Worm (Caenorhabditis elegans): Measurements from ENCODE around the gene F35C11.5.

The F35C11.5 gene

DNA sequence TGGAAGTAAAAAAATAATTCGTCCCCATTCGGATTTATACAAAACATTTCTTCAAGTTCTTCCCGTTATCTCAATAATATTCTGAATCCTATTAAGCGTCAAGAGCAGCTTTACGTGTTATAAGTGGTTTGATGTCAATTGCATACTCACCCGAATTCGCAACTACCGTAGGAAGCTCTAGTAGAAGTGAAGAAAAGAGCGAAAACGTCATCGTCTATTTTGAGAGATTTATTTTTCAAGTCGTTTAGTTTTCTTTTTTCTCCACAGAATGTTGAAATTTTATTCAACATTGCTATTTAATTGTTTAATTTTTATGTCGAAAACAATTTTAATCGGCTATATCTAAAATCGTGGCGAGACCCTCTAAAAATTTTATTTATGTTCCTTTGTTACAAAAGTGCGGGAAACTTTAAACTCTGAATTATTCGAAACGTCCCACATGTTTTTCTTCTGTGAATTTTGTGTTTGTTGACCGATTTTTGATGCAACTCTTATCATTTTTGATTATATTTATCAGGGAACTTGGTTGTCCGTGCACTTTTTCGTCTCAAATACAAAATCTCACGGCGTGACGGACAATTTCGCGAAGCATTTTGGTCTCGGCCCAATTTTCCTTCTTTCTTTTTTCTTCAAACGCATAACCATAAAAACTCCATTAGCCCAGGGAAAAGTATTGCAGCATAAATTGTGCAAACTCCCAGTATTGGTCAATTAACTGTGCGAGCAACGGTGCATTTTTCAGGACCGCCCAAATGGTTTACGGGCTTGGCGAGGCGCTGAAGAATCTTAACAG lies 16.5 kb downstream of the F35C11.5 start, which contains the start of gene tdc-1:
tdc-1 (plus strand) TSS at position 743 of the 793 bp plus-strand sequence.
- TF ChIP-seq hlh-15 (tag; optimal IDR thresholded peaks at IDR 0.05), result no peak
- peak; percentile 3 for TF ChIP-seq elt-2 (tag; optimal IDR thresholded peaks at IDR 0.05)

DNA sequence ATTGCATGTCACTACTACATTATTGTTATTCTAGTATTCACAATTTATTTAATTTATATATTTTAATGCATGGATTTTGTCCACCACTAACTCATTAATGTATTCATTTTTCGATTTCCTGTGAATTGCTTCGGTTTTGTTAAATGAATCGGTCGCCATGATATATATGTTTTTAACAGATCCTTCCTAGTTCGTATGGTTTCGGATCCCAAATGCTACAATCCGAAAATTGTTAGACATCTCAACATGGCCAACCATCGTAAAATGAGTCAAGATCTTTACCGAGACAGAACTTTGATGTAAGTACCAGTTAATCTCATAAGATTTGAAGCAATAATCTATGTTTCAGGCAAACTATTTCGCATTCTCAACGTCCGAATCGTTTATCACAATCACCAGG lies 19.5 kb downstream of the F35C11.5 start:
- TF ChIP-seq pax-1 (tag; optimal IDR thresholded peaks at IDR 0.05) (no peak), ceh-14 (tag; optimal IDR thresholded peaks at IDR 0.05) (no peak), F13H6.1 (tag; optimal IDR thresholded peaks at IDR 0.05) (no peak), ztf-16 (tag; optimal IDR thresholded peaks at IDR 0.05) (no peak), ceh-9 (tag; optimal IDR thresholded peaks at IDR 0.05) (no peak), ets-4 (tag; optimal IDR thresholded peaks at IDR 0.05) (no peak), T23F11.4 (GFP tag; optimal IDR thresholded peaks at IDR 0.05) (no peak), pag-3 (tag; optimal IDR thresholded peaks at IDR 0.05; ENCODE audit: borderline replicate concordance) (no peak), pha-2 (tag; optimal IDR thresholded peaks at IDR 0.05) (no peak), sdc-2 (tag; optimal IDR thresholded peaks at IDR 0.05) (no peak), ceh-22 (tag; optimal IDR thresholded peaks at IDR 0.05) (no peak), tbx-7 (tag; optimal IDR thresholded peaks at IDR 0.05) (no peak), odd-2 (tag; optimal IDR thresholded peaks at IDR 0.05) (no peak), ceh-48 (tag; optimal IDR thresholded peaks at IDR 0.05) (no peak), ceh-2 (tag; optimal IDR thresholded peaks at IDR 0.05) (no peak)

DNA sequence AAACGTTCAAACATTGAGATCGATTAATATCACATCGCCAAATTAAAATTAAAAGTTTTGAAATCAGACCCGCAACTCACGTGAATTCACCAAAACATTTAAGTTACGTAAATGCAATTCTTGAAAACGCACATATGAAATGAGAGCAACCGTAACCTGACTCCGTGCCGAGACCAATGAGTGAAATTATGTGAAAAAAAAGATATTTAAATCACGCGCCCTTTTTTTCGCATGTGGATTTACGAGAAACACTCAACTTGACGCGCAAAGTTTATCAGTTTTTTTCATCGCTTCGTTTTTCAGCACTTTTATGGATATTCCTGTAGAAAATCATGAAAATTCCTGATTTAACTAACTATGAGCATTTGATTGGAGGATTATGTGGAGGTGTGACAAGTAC lies 22.5 kb downstream of the F35C11.5 start, which contains the start of the genes gei-14 and slc-25A32:
gei-14 (minus strand) TSS at position 175 of the 400 bp plus-strand sequence.
slc-25A32 (plus strand) TSS at position 242 of the 400 bp plus-strand sequence.
- TF ChIP-seq hlh-6 (tag; optimal IDR thresholded peaks at IDR 0.05), result no peak
- TF ChIP-seq ztf-16 (tag; optimal IDR thresholded peaks at IDR 0.05), result no peak
- no peak for TF ChIP-seq unc-3 (GFP tag; conservative IDR thresholded peaks at IDR 0.05)
- TF ChIP-seq unc-3 (tag; optimal IDR thresholded peaks at IDR 0.05), result no peak
- no peak for TF ChIP-seq mec-3 (tag; optimal IDR thresholded peaks at IDR 0.05; ENCODE audit: borderline replicate concordance)
- TF ChIP-seq elt-2 (tag; optimal IDR thresholded peaks at IDR 0.05), result peak; percentile 6
- peak; percentile 17 for TF ChIP-seq hlh-30 (tag; optimal IDR thresholded peaks at IDR 0.05; ENCODE audit: insufficient read depth)
- peak; percentile 6 for TF ChIP-seq nfya-1 (tag; optimal IDR thresholded peaks at IDR 0.05)
- no peak for TF ChIP-seq fkh-6 (tag; optimal IDR thresholded peaks at IDR 0.05)
- no peak for TF ChIP-seq pax-1 (tag; optimal IDR thresholded peaks at IDR 0.05)
- TF ChIP-seq odd-2 (tag; optimal IDR thresholded peaks at IDR 0.05), result no peak
- TF ChIP-seq ceh-6 (GFP tag; optimal IDR thresholded peaks at IDR 0.05), result no peak
- TF ChIP-seq dve-1 (tag; optimal IDR thresholded peaks at IDR 0.05), result no peak

DNA sequence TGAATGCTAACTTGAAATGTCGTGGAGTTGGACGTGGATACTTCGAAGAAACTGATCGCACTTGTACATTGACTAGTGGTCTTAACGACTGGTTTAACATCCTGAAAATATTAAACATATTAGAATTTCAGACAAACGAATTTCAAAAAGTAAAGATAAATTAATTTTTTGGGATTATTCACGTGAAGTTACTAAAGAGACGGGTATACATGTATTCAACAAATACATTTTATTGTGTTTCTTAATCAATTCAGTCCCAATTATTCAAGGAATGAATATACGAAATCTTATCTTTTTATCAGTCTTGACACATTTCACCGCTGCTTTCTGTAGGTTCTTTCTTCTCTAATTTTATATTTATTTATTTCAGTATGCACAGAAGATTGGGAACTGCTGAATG lies 24.9 kb downstream of the F35C11.5 start, which contains the start of the genes mrpl-10 and clec-142:
mrpl-10 (minus strand) TSS at position 101 of the 400 bp plus-strand sequence.
clec-142 (plus strand) TSS at position 264 of the 400 bp plus-strand sequence.
- TF ChIP-seq hlh-30 (tag; optimal IDR thresholded peaks at IDR 0.05; ENCODE audit: insufficient read depth), result no peak
- TF ChIP-seq nhr-232 (tag; optimal IDR thresholded peaks at IDR 0.05), result no peak
- no peak for TF ChIP-seq ceh-2 (tag; optimal IDR thresholded peaks at IDR 0.05)
- TF ChIP-seq unc-55 (GFP tag; optimal IDR thresholded peaks at IDR 0.05), result no peak
- TF ChIP-seq ets-4 (tag; optimal IDR thresholded peaks at IDR 0.05), result no peak
- no peak for TF ChIP-seq nhr-11 (tag; optimal IDR thresholded peaks at IDR 0.05)
- TF ChIP-seq rnt-1 (tag; optimal IDR thresholded peaks at IDR 0.05), result no peak

DNA sequence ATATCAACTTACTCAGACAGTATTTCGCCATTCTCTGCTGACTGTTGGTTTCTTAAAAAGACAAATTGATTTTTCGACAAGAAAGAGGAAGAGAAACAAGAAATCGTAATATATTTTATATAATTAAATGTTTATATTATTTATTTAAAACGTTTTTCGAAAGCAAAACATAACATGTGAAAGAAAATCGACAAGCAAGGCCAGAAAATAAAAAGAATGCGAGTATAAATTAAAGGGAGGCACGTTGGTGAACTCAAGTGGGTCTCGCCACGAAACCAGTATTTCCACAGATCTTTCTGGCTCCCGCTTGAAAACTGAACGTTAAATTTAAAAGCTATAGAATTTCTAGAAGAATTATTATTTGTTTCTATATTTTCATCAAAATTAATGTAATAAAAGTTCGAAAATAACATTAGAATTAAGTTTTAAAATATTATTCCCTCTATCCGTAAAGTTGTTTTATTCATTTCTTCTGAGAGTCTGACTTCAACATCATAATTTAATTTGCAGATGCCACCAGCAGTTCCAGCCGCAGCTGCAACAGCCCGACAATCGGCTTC lies 29.7 kb downstream of the F35C11.5 start, which contains the start of the genes nst-1 and cct-4:
nst-1 (minus strand) TSS at position 51 of the 560 bp plus-strand sequence.
cct-4 (plus strand) TSS at position 510 of the 560 bp plus-strand sequence.
- no peak for TF ChIP-seq pat-9 (tag; optimal IDR thresholded peaks at IDR 0.05)
- no peak for TF ChIP-seq zip-5 (tag; optimal IDR thresholded peaks at IDR 0.05)
- TF ChIP-seq ceh-18 (tag; optimal IDR thresholded peaks at IDR 0.05), result no peak
- TF ChIP-seq ceh-48 (tag; optimal IDR thresholded peaks at IDR 0.05), result no peak
- TF ChIP-seq odd-2 (tag; optimal IDR thresholded peaks at IDR 0.05), result no peak
